Worm (Caenorhabditis elegans): ENCODE results near the gene msp-19.
"Not testable (repeated sequence)": the region's sequence is repeated elsewhere in the genome, so short reads cannot be mapped to it uniquely, and the experiment has no call there.

msp-19 gene

DNA sequence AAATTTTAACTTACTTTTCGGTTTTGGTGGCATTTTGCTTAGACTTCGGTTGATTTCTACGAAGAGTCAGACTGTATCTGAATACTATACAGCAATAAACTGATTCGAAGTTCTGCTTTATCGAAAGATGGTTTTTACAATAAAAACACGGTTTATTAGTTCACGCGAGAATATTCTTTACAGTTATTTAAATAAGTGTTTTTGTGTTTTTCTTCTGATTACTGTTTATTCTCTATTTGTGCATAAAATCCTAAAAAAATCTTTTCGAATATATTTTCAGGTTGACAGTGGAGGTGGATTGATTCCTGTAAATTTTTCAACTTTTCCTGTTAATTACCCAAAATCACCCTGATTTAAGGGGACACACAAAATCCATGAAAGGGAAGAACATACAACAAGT lies 45.7 kb downstream of the msp-19 start, which contains the start of gene ZK354.8:
TSS of gene ZK354.8 (minus strand) at position 101 of the 400 bp plus-strand sequence.
- no peak for TF ChIP-seq nhr-28 (tag; optimal IDR thresholded peaks at IDR 0.05)
- TF ChIP-seq mdl-1 (tag; optimal IDR thresholded peaks at IDR 0.05): no peak
- no peak for TF ChIP-seq nhr-67 (tag; optimal IDR thresholded peaks at IDR 0.05)
- TF ChIP-seq pqm-1 (tag; optimal IDR thresholded peaks at IDR 0.05): no peak

DNA sequence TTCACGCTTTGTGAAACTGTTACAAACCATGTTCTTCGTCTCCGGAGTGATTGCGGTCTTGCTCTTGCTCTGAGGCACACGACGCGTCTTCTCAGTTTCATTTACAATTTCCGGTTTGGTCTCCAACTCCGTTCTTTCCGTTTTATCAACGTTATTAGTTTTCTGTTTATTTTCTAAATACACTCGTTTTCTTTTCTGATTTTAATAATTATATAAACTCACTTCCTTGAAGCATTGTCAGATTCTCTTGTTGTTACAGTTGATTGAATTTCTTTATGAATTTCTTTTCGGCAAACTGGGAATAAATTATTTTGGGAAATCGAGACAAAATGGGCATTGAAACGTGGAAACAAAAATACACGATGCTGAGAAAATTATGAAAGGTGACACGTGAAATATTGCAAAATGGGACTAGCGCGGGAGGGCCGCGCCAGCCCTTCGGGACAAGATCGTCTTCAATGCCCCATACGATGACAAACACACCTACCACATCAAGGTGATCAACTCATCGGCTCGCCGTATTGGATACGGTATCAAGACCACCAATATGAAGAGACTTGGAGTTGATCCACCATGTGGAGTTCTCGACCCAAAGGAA lies 47.8 kb downstream of the msp-19 start, which contains the start of the genes ZK354.9 and msp-58:
TSS of gene ZK354.9 (minus strand) at position 101 of the 598 bp plus-strand sequence.
TSS of gene msp-58 (plus strand) at position 548 of the 598 bp plus-strand sequence.
- TF ChIP-seq nhr-77 (tag; optimal IDR thresholded peaks at IDR 0.05); unc-62 (GFP tag; optimal IDR thresholded peaks at IDR 0.05); nhr-237 (tag; optimal IDR thresholded peaks at IDR 0.05): not testable (repeated sequence)

- TF ChIP-seq unc-39 (tag; optimal IDR thresholded peaks at IDR 0.05) (no peak), ceh-9 (tag; optimal IDR thresholded peaks at IDR 0.05) (no peak), nhr-12 (tag; optimal IDR thresholded peaks at IDR 0.05) (no peak), fos-1 (tag; optimal IDR thresholded peaks at IDR 0.05) (no peak), egl-27 (tag; optimal IDR thresholded peaks at IDR 0.05) (no peak), daf-12 (tag; optimal IDR thresholded peaks at IDR 0.05) (no peak), unc-62 (GFP tag; optimal IDR thresholded peaks at IDR 0.05) (no peak), ama-1 (optimal IDR thresholded peaks at IDR 0.05) (no peak), fkh-2 (tag; optimal IDR thresholded peaks at IDR 0.05) (no peak), mml-1 (tag; optimal IDR thresholded peaks at IDR 0.05) (no peak), ceh-16 (tag; optimal IDR thresholded peaks at IDR 0.05) (no peak), tbx-2 (tag; optimal IDR thresholded peaks at IDR 0.05) (no peak), snpc-4 (tag; optimal IDR thresholded peaks at IDR 0.05) (no peak), elt-1 (tag; optimal IDR thresholded peaks at IDR 0.05) (no peak), nhr-28 (tag; optimal IDR thresholded peaks at IDR 0.05) (no peak), skn-1 (tag; optimal IDR thresholded peaks at IDR 0.05) (no peak)
Observed at ce11 chrIV:5309742-5310141, 49.4 kb downstream of the msp-19 start, which contains the start of gene ZK354.3. Gene ZK354.3, plus strand, starts transcription at chrIV:5310042.
